Worm (Caenorhabditis elegans) whole organism, young adult: ENCODE results near the gene ule-3.

Experiments used
- ama-1 ChIP-seq, 3 experiments: fragments of 150-350 bp in 1 of 3; sonication (generic microtip) in 2 of 3; optimal IDR thresholded peaks; 2 replicates each; lab custom pipeline; 2014 to 2018; ENCODE audit warnings: missing biosample characterization in 2 of 3, missing genetic modification characterization in 2 of 3, missing genetic modification reagents in 2 of 3
- ceh-27 ChIP-seq: fragments of 200-800 bp; sonication (Bioruptor generic); optimal IDR thresholded peaks from 2 replicates; lab custom pipeline; 2018; ENCODE audit warnings: mild to moderate bottlenecking, missing genetic modification characterization, moderate library complexity, missing compliant biosample characterization
- hmg-1.2 ChIP-seq: fragments of 200-800 bp; sonication (Bioruptor generic); IDR thresholded peaks from 2 replicates; pipeline ENCODE4 v1.3.6; 2022; ENCODE audit warnings: missing genetic modification reagents, missing genetic modification characterization, missing compliant biosample characterization
- lir-1 ChIP-seq: fragments of 200-800 bp; sonication (Bioruptor generic); conservative IDR thresholded peaks from 2 replicates; pipeline ENCODE4 v1.3.6; 2022; ENCODE audit warnings: missing genetic modification reagents, missing genetic modification characterization, missing compliant biosample characterization
- sdz-38 ChIP-seq: sonication (generic microtip); optimal IDR thresholded peaks from 2 replicates; lab custom pipeline; 2016; ENCODE audit warnings: missing genotype, missing genetic modification characterization, missing compliant biosample characterization

DNA sequence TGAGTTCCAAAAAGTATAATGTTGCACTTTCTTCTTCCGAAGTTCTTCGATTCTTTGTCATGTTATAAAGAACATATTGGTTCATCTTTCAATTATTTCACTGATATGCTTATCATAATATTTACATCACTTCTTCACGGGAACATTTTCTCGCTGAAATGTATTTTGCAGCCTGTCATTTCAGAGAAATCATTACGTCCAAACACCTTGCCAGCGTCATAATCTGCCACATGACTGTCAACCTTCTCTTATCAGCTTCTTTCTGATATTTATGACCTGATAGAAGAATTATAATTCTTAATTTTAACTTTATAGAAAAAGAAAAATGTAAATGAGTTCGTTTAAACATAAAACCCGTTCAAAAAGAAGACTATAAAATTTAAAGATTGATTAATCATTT, 8.5 kb downstream of the ule-3 start:
- no peak for TF ChIP-seq sdz-38
- TF ChIP-seq lir-1 (GFP tag; lab: Robert Waterston, UW): no peak
- TF ChIP-seq ama-1 (optimal IDR thresholded peaks at IDR 0.05; lab: Kevin White, UChicago): no peak
- no peak for TF ChIP-seq ama-1 (GFP tag; optimal IDR thresholded peaks at IDR 0.05; lab: Kevin White, UChicago)
- TF ChIP-seq hmg-1.2 (GFP tag; lab: Robert Waterston, UW): no peak
- TF ChIP-seq ceh-27: no peak
